Fruit fly (Drosophila melanogaster) whole organism, embryonic: Measurements from ENCODE around the gene Est-P.

ENCODE experiments used
- Awh ChIP-seq: fragments of 200-800 bp; sonication (Bioruptor generic); IDR thresholded peaks from 2 replicates; pipeline ENCODE4, ENCODE4 v1.3.6; 2022; ENCODE audit warnings: missing biosample characterization, missing genetic modification characterization
- CG10147 ChIP-seq: fragments of 200-800 bp; sonication (Bioruptor generic); optimal IDR thresholded peaks from 2 replicates; lab custom pipeline; 2019; ENCODE audit warnings: missing biosample characterization, mild to moderate bottlenecking, missing genetic modification characterization, moderate library complexity
- CG10267 ChIP-seq: fragments of 200-800 bp; sonication (Bioruptor generic); optimal IDR thresholded peaks from 2 replicates; lab custom pipeline; 2018; ENCODE audit warnings: missing biosample characterization, mild to moderate bottlenecking, missing genetic modification characterization, moderate library complexity
- CG10565 ChIP-seq: fragments of 200-800 bp; sonication (Bioruptor generic); optimal IDR thresholded peaks from 3 replicates; lab custom pipeline; 2016; ENCODE audit warnings: missing biosample characterization, mild to moderate bottlenecking, missing genetic modification characterization
- CG12391 ChIP-seq: fragments of 200-800 bp; sonication (Bioruptor generic); optimal IDR thresholded peaks from 3 replicates; lab custom pipeline; 2018; ENCODE audit warnings: missing biosample characterization, mild to moderate bottlenecking, missing genetic modification characterization, moderate library complexity
- CG12659 ChIP-seq: fragments of 200-800 bp; sonication (Bioruptor generic); optimal IDR thresholded peaks from 3 replicates; lab custom pipeline; 2017; ENCODE audit warnings: mild to moderate bottlenecking, missing biosample characterization, missing genetic modification reagents, missing genetic modification characterization
- CG12769 ChIP-seq: fragments of 200-800 bp; sonication (Bioruptor generic); optimal IDR thresholded peaks from 2 replicates; lab custom pipeline; 2019; ENCODE audit warnings: missing biosample characterization, mild to moderate bottlenecking, missing genetic modification characterization, moderate library complexity
- CG13123 ChIP-seq: fragments of 200-800 bp; sonication (Bioruptor generic); optimal IDR thresholded peaks from 2 replicates; lab custom pipeline; 2016; ENCODE audit warnings: missing biosample characterization, missing genetic modification characterization
- CG13624 ChIP-seq: fragments of 200-800 bp; sonication (Bioruptor generic); optimal IDR thresholded peaks from 2 replicates; lab custom pipeline; 2016; ENCODE audit warnings: missing biosample characterization, missing genetic modification characterization
- CG16813 ChIP-seq: fragments of 200-800 bp; sonication (Bioruptor generic); IDR thresholded peaks from 3 replicates; pipeline ENCODE4 v1.3.6; 2022; ENCODE audit warnings: missing biosample characterization, missing genetic modification characterization; ENCODE audit not compliant: partially characterized antibody
- CG17802 ChIP-seq: fragments of 200-800 bp; sonication (Bioruptor generic); optimal IDR thresholded peaks from 2 replicates; lab custom pipeline; 2018; ENCODE audit warnings: missing biosample characterization, mild to moderate bottlenecking, missing genetic modification characterization, moderate library complexity
- CG18476 ChIP-seq: fragments of 200-800 bp; sonication (Bioruptor generic); optimal IDR thresholded peaks from 2 replicates; lab custom pipeline; 2016; ENCODE audit warnings: missing biosample characterization, mild to moderate bottlenecking, missing genetic modification characterization
- CG2116 ChIP-seq: fragments of 200-800 bp; sonication (Bioruptor generic); optimal IDR thresholded peaks from 3 replicates; lab custom pipeline; 2018; ENCODE audit warnings: missing biosample characterization, mild to moderate bottlenecking, missing genetic modification characterization
- CG31365 ChIP-seq: fragments of 200-800 bp; sonication (Bioruptor generic); optimal IDR thresholded peaks from 2 replicates; lab custom pipeline; 2018; ENCODE audit warnings: missing biosample characterization, mild to moderate bottlenecking, missing genetic modification characterization
- CG3726 ChIP-seq: fragments of 200-800 bp; sonication (Bioruptor generic); IDR thresholded peaks from 3 replicates; pipeline ENCODE4, ENCODE4 v1.3.6; 2022; ENCODE audit warnings: missing biosample characterization, missing genetic modification characterization
- CG4360 ChIP-seq: fragments of 200-800 bp; sonication (Bioruptor generic); IDR thresholded peaks from 2 replicates; pipeline ENCODE4 v1.3.6; 2022; ENCODE audit warnings: missing biosample characterization, missing genetic modification characterization
- CG4404 ChIP-seq: fragments of 200-800 bp; sonication (Bioruptor generic); IDR thresholded peaks from 2 replicates; pipeline ENCODE4 v1.3.6; 2022; ENCODE audit warnings: missing biosample characterization, missing genetic modification characterization
- CG7357 ChIP-seq: fragments of 200-800 bp; sonication (Bioruptor generic); IDR thresholded peaks from 3 replicates; pipeline ENCODE4 v1.3.6; 2022; ENCODE audit warnings: missing biosample characterization, missing genetic modification characterization
- Dip3 ChIP-seq: fragments of 200-800 bp; sonication (Bioruptor generic); optimal IDR thresholded peaks from 3 replicates; lab custom pipeline; 2016; ENCODE audit warnings: missing biosample characterization, missing genetic modification characterization
- Dref ChIP-seq: fragments of 200-800 bp; sonication (Bioruptor generic); IDR thresholded peaks from 2 replicates; pipeline ENCODE4 v1.3.6; 2022; ENCODE audit warnings: missing biosample characterization, missing genetic modification characterization
- Ets97D ChIP-seq: fragments of 200-800 bp; sonication (Bioruptor generic); optimal IDR thresholded peaks from 3 replicates; lab custom pipeline; 2016; ENCODE audit warnings: missing biosample characterization, missing genetic modification characterization
- Gsc ChIP-seq: fragments of 200-800 bp; sonication (Bioruptor generic); IDR thresholded peaks from 2 replicates; pipeline ENCODE4 v1.3.6; 2022; ENCODE audit warnings: missing biosample characterization, missing genetic modification characterization
- H15 ChIP-seq: fragments of 200-800 bp; sonication (Bioruptor generic); IDR thresholded peaks from 3 replicates; pipeline ENCODE4 v1.3.6; 2022; ENCODE audit warnings: missing biosample characterization, missing genetic modification characterization
- HHEX ChIP-seq: fragments of 200-800 bp; sonication (Bioruptor generic); optimal IDR thresholded peaks from 3 replicates; lab custom pipeline; 2017; ENCODE audit warnings: missing biosample characterization, mild to moderate bottlenecking, missing genetic modification characterization, missing genetic modification reagents
- Hey ChIP-seq: fragments of 200-800 bp; sonication (Bioruptor generic); optimal IDR thresholded peaks from 3 replicates; lab custom pipeline; 2018; ENCODE audit warnings: missing biosample characterization, mild to moderate bottlenecking, missing genetic modification characterization
- Med ChIP-seq: fragments of 200-800 bp; sonication (Bioruptor generic); peaks from one replicate; lab custom pipeline; 2016; ENCODE audit warnings: missing biosample characterization, missing genetic modification characterization, mild to moderate bottlenecking, inconsistent platforms, moderate library complexity
- Neu2 ChIP-seq: fragments of 200-800 bp; sonication (Bioruptor generic); optimal IDR thresholded peaks from 3 replicates; lab custom pipeline; 2016; ENCODE audit warnings: missing biosample characterization, missing genetic modification characterization, borderline replicate concordance
- Nf-YC ChIP-seq: fragments of 200-800 bp; optimal IDR thresholded peaks from 3 replicates; lab custom pipeline; 2019; ENCODE audit warnings: missing biosample characterization, mild to moderate bottlenecking, missing genetic modification characterization, moderate library complexity
- Opbp ChIP-seq: fragments of 200-800 bp; sonication (Bioruptor generic); IDR thresholded peaks from 3 replicates; pipeline ENCODE4 v1.3.6; 2022; ENCODE audit warnings: missing biosample characterization, missing genetic modification characterization; ENCODE audit not compliant: partially characterized antibody
- TFAM ChIP-seq: fragments of 200-800 bp; sonication (Bioruptor generic); optimal IDR thresholded peaks from 2 replicates; lab custom pipeline; 2017; ENCODE audit warnings: missing biosample characterization, missing genetic modification characterization, inconsistent platforms
- Xbp1 ChIP-seq: fragments of 200-800 bp; sonication (Bioruptor generic); optimal IDR thresholded peaks from 3 replicates; lab custom pipeline; 2016; ENCODE audit warnings: missing biosample characterization, mild to moderate bottlenecking, missing genetic modification characterization
- ab ChIP-seq: fragments of 200-800 bp; sonication (Bioruptor generic); optimal IDR thresholded peaks from 2 replicates; lab custom pipeline; 2016; ENCODE audit warnings: missing biosample characterization, missing genetic modification characterization
- ato ChIP-seq: fragments of 200-800 bp; sonication (Bioruptor generic); IDR thresholded peaks from 2 replicates; pipeline ENCODE4 v1.3.6; 2022; ENCODE audit warnings: missing biosample characterization, missing genetic modification characterization; ENCODE audit not compliant: partially characterized antibody
- bsh ChIP-seq, 2 experiments: fragments of 200-800 bp; sonication (Bioruptor generic); optimal IDR thresholded peaks; 2 replicates each; lab custom pipeline; 2017 to 2018; ENCODE audit warnings: mild to moderate bottlenecking in 2 of 2, missing biosample characterization in 2 of 2, missing genetic modification characterization in 2 of 2, moderate library complexity in 1 of 2
- btn ChIP-seq: fragments of 200-800 bp; sonication (Bioruptor generic); optimal IDR thresholded peaks from 2 replicates; lab custom pipeline; 2016; ENCODE audit warnings: missing biosample characterization, missing genetic modification characterization
- caup ChIP-seq: fragments of 200-800 bp; sonication (Bioruptor generic); optimal IDR thresholded peaks from 3 replicates; lab custom pipeline; 2017; ENCODE audit warnings: missing biosample characterization, mild to moderate bottlenecking, missing genetic modification characterization, moderate library complexity; ENCODE audit not compliant: severe bottlenecking
- crp ChIP-seq, 2 experiments: fragments of 200-800 bp; sonication (Bioruptor generic); optimal IDR thresholded peaks; 2 replicates in 1 of 2; 3 replicates in 1 of 2; lab custom pipeline; 2017; ENCODE audit warnings: missing biosample characterization in 2 of 2, missing genetic modification characterization in 2 of 2, mild to moderate bottlenecking in 1 of 2, moderate library complexity in 1 of 2
- eve ChIP-seq, 2 experiments: fragments of >200 bp; optimal IDR thresholded peaks; 2 replicates each; lab custom pipeline; 2017; ENCODE audit warnings: missing biosample characterization in 2 of 2, missing genetic modification characterization in 2 of 2
- ewg ChIP-seq: fragments of 200-800 bp; sonication (Bioruptor generic); optimal IDR thresholded peaks from 3 replicates; lab custom pipeline; 2017; ENCODE audit warnings: mild to moderate bottlenecking, missing biosample characterization, missing genetic modification reagents, missing genetic modification characterization
- fd96Cb ChIP-seq: fragments of 200-800 bp; sonication (Bioruptor generic); optimal IDR thresholded peaks from 2 replicates; lab custom pipeline; 2018; ENCODE audit warnings: missing biosample characterization, mild to moderate bottlenecking, missing genetic modification characterization, moderate library complexity
- org-1 ChIP-seq: fragments of 200-800 bp; sonication (Bioruptor generic); optimal IDR thresholded peaks from 2 replicates; lab custom pipeline; 2017; ENCODE audit warnings: missing biosample characterization, missing genetic modification characterization
- pho ChIP-seq: fragments of 200-800 bp; sonication (Bioruptor generic); optimal IDR thresholded peaks from 2 replicates; lab custom pipeline; 2016; ENCODE audit warnings: missing biosample characterization, missing genetic modification characterization
- pnt ChIP-seq: fragments of 200-800 bp; sonication (Bioruptor generic); optimal IDR thresholded peaks from 3 replicates; lab custom pipeline; 2016; ENCODE audit warnings: missing biosample characterization, missing genetic modification characterization
- slbo ChIP-seq: fragments of 200-800 bp; sonication (Bioruptor generic); IDR thresholded peaks from 2 replicates; pipeline ENCODE4 v1.3.6; 2022; ENCODE audit warnings: missing biosample characterization, missing genetic modification characterization
- tio ChIP-seq: fragments of 200-800 bp; sonication (Bioruptor generic); optimal IDR thresholded peaks from 2 replicates; lab custom pipeline; 2017; ENCODE audit warnings: missing biosample characterization, missing genetic modification characterization, inconsistent platforms
- twi ChIP-seq: fragments of 200-800 bp; optimal IDR thresholded peaks from 2 replicates; lab custom pipeline; 2019; ENCODE audit warnings: missing biosample characterization, mild to moderate bottlenecking, missing genetic modification characterization, moderate library complexity
- tx ChIP-seq: fragments of 200-800 bp; sonication (Bioruptor generic); optimal IDR thresholded peaks from 2 replicates; lab custom pipeline; 2016; ENCODE audit warnings: missing biosample characterization, missing genetic modification characterization
- vfl ChIP-seq: fragments of 200-800 bp; sonication (Bioruptor generic); optimal IDR thresholded peaks from 2 replicates; lab custom pipeline; 2016; ENCODE audit warnings: missing biosample characterization, missing genetic modification characterization

The Est-P gene

DNA sequence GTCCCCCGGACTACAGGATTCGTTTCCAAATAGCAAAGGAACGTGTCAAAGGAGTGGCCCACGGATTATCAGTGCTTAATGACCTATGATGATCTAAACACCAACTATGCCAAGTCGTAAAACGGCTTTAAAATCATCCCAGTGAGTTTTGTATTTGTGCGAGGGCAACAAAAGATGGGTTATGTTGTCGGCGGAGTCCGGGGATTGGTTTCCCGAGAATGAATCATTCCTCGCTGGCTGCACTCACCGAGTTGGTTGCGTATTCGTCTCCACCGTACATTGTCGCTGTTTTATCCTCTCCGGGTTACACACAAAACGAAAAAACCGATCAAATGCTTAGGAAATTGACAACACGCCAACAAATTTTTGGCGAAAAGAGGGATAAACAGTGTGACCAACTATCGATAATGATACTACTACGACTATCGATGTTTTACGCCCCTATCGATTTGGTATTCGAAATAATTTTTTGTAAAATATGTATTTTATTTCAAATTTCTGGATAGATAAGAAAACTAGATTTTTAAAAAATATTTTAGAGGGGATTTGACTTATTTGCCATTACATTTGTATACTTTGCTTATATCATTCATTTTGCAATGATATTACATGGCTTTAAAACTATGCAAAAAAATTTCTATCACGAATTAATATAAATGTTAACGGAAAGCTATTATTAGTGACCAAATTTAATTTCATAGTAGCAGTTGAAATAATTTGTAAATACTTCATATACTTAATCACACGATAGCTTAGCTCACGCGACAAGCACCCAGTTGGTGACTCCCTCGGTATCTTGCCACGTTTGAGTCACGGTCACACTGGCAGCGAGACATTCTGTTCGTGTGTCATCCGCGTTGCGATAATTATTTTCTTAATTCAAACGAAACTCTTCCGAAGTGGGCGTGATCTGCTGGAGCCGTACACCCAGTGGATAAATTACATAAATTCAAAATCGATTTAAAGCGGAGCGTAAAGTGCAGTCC is 44.5 kb upstream of the Est-P start, which contains the start of the genes eIF3l and Nrx-IV (continued):
- peak; percentile 14 for TF ChIP-seq Ets97D (GFP tag; lab: Kevin White, UChicago)
- no peak for TF ChIP-seq Dip3 (GFP tag; lab: Kevin White, UChicago)
- no peak for TF ChIP-seq CG13123
- TF ChIP-seq vfl, result no peak
- TF ChIP-seq HHEX (GFP tag; lab: Kevin White, UChicago), result no peak
- no peak for TF ChIP-seq ato (GFP tag; lab: Robert Waterston, UW)
- no peak for TF ChIP-seq CG10147 (GFP tag; lab: Kevin White, UChicago)
- no peak for TF ChIP-seq pho (GFP tag; lab: Kevin White, UChicago)
- TF ChIP-seq slbo, result no peak
- no peak for TF ChIP-seq H15 (GFP tag; lab: Robert Waterston, UW)
- no peak for TF ChIP-seq bsh (GFP tag; optimal IDR thresholded peaks at IDR 0.05; lab: Kevin White, UChicago)
- TF ChIP-seq fd96Cb (tag; lab: Kevin White, UChicago), result no peak
- no peak for TF ChIP-seq CG18476
- TF ChIP-seq ab, result no peak
- TF ChIP-seq CG7357 (GFP tag; lab: Robert Waterston, UW), result no peak
- no peak for TF ChIP-seq Hey (tag; lab: Kevin White, UChicago)
- TF ChIP-seq CG31365 (tag; lab: Kevin White, UChicago), result no peak
- no peak for TF ChIP-seq eve (GFP tag; optimal IDR thresholded peaks at IDR 0.05; lab: Kevin White, UChicago)
- TF ChIP-seq CG16813 (GFP tag; lab: Robert Waterston, UW), result peak; percentile 66; the same call in 2 of the 3 replicates
- no peak for TF ChIP-seq pnt (GFP tag; lab: Kevin White, UChicago)
- TF ChIP-seq Awh (GFP tag; lab: Robert Waterston, UW), result no peak
- no peak for TF ChIP-seq crp (GFP tag; optimal IDR thresholded peaks at IDR 0.05; lab: Kevin White, UChicago)
- no peak for TF ChIP-seq CG3726 (GFP tag; lab: Robert Waterston, UW)
- TF ChIP-seq Dref (GFP tag; lab: Robert Waterston, UW), result peak; percentile 63
- peak; percentile 35 for TF ChIP-seq CG12659 (GFP tag; lab: Kevin White, UChicago)
- TF ChIP-seq CG10267 (tag; lab: Kevin White, UChicago), result peak; percentile 31
- no peak for TF ChIP-seq caup (GFP tag; lab: Kevin White, UChicago)
- peak; percentile 65 for TF ChIP-seq Med (GFP tag; lab: Kevin White, UChicago)
- TF ChIP-seq ewg, result no peak
- peak; percentile 47 for TF ChIP-seq CG2116 (GFP tag; lab: Kevin White, UChicago)
- no peak for TF ChIP-seq tio (GFP tag; lab: Kevin White, UChicago)
- no peak for TF ChIP-seq CG13624 (GFP tag; lab: Kevin White, UChicago)
- no peak for TF ChIP-seq twi (tag; lab: Kevin White, UChicago)
- no peak for TF ChIP-seq Gsc (GFP tag; lab: Robert Waterston, UW)
- peak; percentile 42 for TF ChIP-seq CG12391 (tag; lab: Kevin White, UChicago)
- TF ChIP-seq btn (GFP tag; lab: Kevin White, UChicago), result no peak
- peak; percentile 54 for TF ChIP-seq Opbp
- TF ChIP-seq CG17802 (tag; lab: Kevin White, UChicago), result no peak
- no peak for TF ChIP-seq Xbp1 (GFP tag; lab: Kevin White, UChicago)
- no peak for TF ChIP-seq Nf-YC (tag; lab: Kevin White, UChicago)
- no peak for TF ChIP-seq TFAM
- peak; percentile 12 for TF ChIP-seq CG12769
- TF ChIP-seq CG4404, result no peak
- TF ChIP-seq CG10565, result no peak
- no peak for TF ChIP-seq org-1 (GFP tag; lab: Kevin White, UChicago)
- TF ChIP-seq CG4360 (GFP tag; lab: Robert Waterston, UW), result 0 out of 2 replicates have a peak, but pooled peaks have one; percentile 6
- TF ChIP-seq Neu2 (GFP tag; lab: Kevin White, UChicago), result no peak
- TF ChIP-seq tx (GFP tag; lab: Kevin White, UChicago), result no peak
